Worm (Caenorhabditis elegans): Measurements from ENCODE around the gene C06G4.4.
A peak's percentile ranks its signal among the peaks of the same experiment; 100 is the strongest.

C06G4.4 gene

ce11 chrIII:8016438-8016837 lies 38.8 kb upstream of the C06G4.4 start, which contains the start of gene F44B9.5:
TSS of gene F44B9.5 (minus strand) at chrIII:8016538.
- TF ChIP-seq ces-1 (GFP tag; optimal IDR thresholded peaks at IDR 0.05) (no peak), nhr-237 (tag; optimal IDR thresholded peaks at IDR 0.05) (no peak), blmp-1 (tag; optimal IDR thresholded peaks at IDR 0.05) (no peak), snpc-4 (tag; optimal IDR thresholded peaks at IDR 0.05) (no peak), nhr-2 (tag; optimal IDR thresholded peaks at IDR 0.05) (no peak), cnd-1 (tag; optimal IDR thresholded peaks at IDR 0.05) (no peak), flh-1 (GFP tag; optimal IDR thresholded peaks at IDR 0.05) (no peak), sptf-1 (tag; optimal IDR thresholded peaks at IDR 0.05) (no peak), ztf-11 (tag; optimal IDR thresholded peaks at IDR 0.05) (no peak), bed-3 (GFP tag; optimal IDR thresholded peaks at IDR 0.05) (no peak), ceh-43 (GFP tag; optimal IDR thresholded peaks at IDR 0.05) (no peak), ham-2 (GFP tag; optimal IDR thresholded peaks at IDR 0.05) (no peak), nhr-28 (tag; optimal IDR thresholded peaks at IDR 0.05) (no peak), drap-1 (GFP tag; optimal IDR thresholded peaks at IDR 0.05) (no peak), pha-4 (tag; optimal IDR thresholded peaks at IDR 0.05) (no peak), ceh-39 (tag; optimal IDR thresholded peaks at IDR 0.05) (no peak), mab-5 (tag; optimal IDR thresholded peaks at IDR 0.05) (no peak), lin-13 (tag; optimal IDR thresholded peaks at IDR 0.05) (no peak)

- TF ChIP-seq elt-1 (tag; optimal IDR thresholded peaks at IDR 0.05; ENCODE audit: borderline replicate concordance, insufficient read depth) (no peak), nhr-12 (tag; optimal IDR thresholded peaks at IDR 0.05) (no peak), blmp-1 (tag; optimal IDR thresholded peaks at IDR 0.05) (no peak), ceh-83 (GFP tag; optimal IDR thresholded peaks at IDR 0.05) (no peak), ceh-43 (GFP tag; optimal IDR thresholded peaks at IDR 0.05) (no peak), nhr-237 (tag; optimal IDR thresholded peaks at IDR 0.05) (no peak), pha-4 (tag; optimal IDR thresholded peaks at IDR 0.05) (no peak), ces-1 (GFP tag; optimal IDR thresholded peaks at IDR 0.05) (no peak)
Measured at ce11 chrIII:8013582-8013981, 36.0 kb upstream of the C06G4.4 start.

ce11 chrIII:8010260-8010822 lies 32.7 kb upstream of the C06G4.4 start, which contains the start of gene cit-1.2:
TSS of gene cit-1.2 (plus strand) at chrIII:8010772.
- TF ChIP-seq ztf-11 (tag; optimal IDR thresholded peaks at IDR 0.05), result no peak
- no peak for TF ChIP-seq ceh-43 (GFP tag; optimal IDR thresholded peaks at IDR 0.05)
- TF ChIP-seq nhr-2 (tag; optimal IDR thresholded peaks at IDR 0.05), result no peak
- TF ChIP-seq mab-5 (tag; optimal IDR thresholded peaks at IDR 0.05), result no peak
- TF ChIP-seq zip-8 (tag; optimal IDR thresholded peaks at IDR 0.05), result no peak
- TF ChIP-seq M03D4.4 (tag; optimal IDR thresholded peaks at IDR 0.05), result no peak
- no peak for TF ChIP-seq ham-2 (GFP tag; optimal IDR thresholded peaks at IDR 0.05)
- no peak for TF ChIP-seq nhr-237 (tag; optimal IDR thresholded peaks at IDR 0.05)
- no peak for TF ChIP-seq unc-62 (GFP tag; optimal IDR thresholded peaks at IDR 0.05)
- TF ChIP-seq ceh-39 (tag; optimal IDR thresholded peaks at IDR 0.05), result no peak
- no peak for TF ChIP-seq nhr-28 (tag; optimal IDR thresholded peaks at IDR 0.05)
- TF ChIP-seq ceh-83 (GFP tag; optimal IDR thresholded peaks at IDR 0.05), result no peak
- TF ChIP-seq nhr-12 (tag; optimal IDR thresholded peaks at IDR 0.05), result no peak
- TF ChIP-seq lin-13 (tag; optimal IDR thresholded peaks at IDR 0.05), result no peak
- no peak for TF ChIP-seq elt-1 (tag; optimal IDR thresholded peaks at IDR 0.05; ENCODE audit: borderline replicate concordance, insufficient read depth)
- TF ChIP-seq nhr-76 (tag; optimal IDR thresholded peaks at IDR 0.05), result no peak
- no peak for TF ChIP-seq lsy-2 (tag; optimal IDR thresholded peaks at IDR 0.05)
- no peak for TF ChIP-seq sem-2 (GFP tag; optimal IDR thresholded peaks at IDR 0.05)
- no peak for TF ChIP-seq mep-1 (tag; optimal IDR thresholded peaks at IDR 0.05)
- TF ChIP-seq unc-120 (tag; optimal IDR thresholded peaks at IDR 0.05; ENCODE audit: poor library complexity, severe bottlenecking), result no peak

ce11 chrIII:8009769-8010168 lies 32.2 kb upstream of the C06G4.4 start, which contains the start of gene cit-1.1:
TSS of gene cit-1.1 (minus strand) at chrIII:8009821.
- TF ChIP-seq mls-2 (tag; optimal IDR thresholded peaks at IDR 0.05), result no peak
- no peak for TF ChIP-seq unc-120 (tag; optimal IDR thresholded peaks at IDR 0.05; ENCODE audit: poor library complexity, severe bottlenecking)
- no peak for TF ChIP-seq nhr-76 (tag; optimal IDR thresholded peaks at IDR 0.05)
- TF ChIP-seq ztf-11 (tag; optimal IDR thresholded peaks at IDR 0.05), result no peak
- TF ChIP-seq lsy-2 (tag; optimal IDR thresholded peaks at IDR 0.05), result peak; percentile 35
- TF ChIP-seq nhr-237 (tag; optimal IDR thresholded peaks at IDR 0.05), result no peak
- TF ChIP-seq M03D4.4 (tag; optimal IDR thresholded peaks at IDR 0.05), result no peak
- TF ChIP-seq cnd-1 (tag; optimal IDR thresholded peaks at IDR 0.05), result no peak
- peak; percentile 25 for TF ChIP-seq mep-1 (tag; optimal IDR thresholded peaks at IDR 0.05)
- TF ChIP-seq ceh-39 (tag; optimal IDR thresholded peaks at IDR 0.05), result no peak
- no peak for TF ChIP-seq unc-62 (GFP tag; optimal IDR thresholded peaks at IDR 0.05)
- no peak for TF ChIP-seq ceh-83 (GFP tag; optimal IDR thresholded peaks at IDR 0.05)

- TF ChIP-seq lin-13 (tag; optimal IDR thresholded peaks at IDR 0.05) (no peak), ztf-11 (tag; optimal IDR thresholded peaks at IDR 0.05) (no peak), ceh-43 (GFP tag; optimal IDR thresholded peaks at IDR 0.05) (no peak), lsy-2 (tag; optimal IDR thresholded peaks at IDR 0.05) (no peak)
Measured at ce11 chrIII:8004091-8004490, 26.5 kb upstream of the C06G4.4 start, which contains the start of gene C06G4.6. TSS of gene C06G4.6 (plus strand) at chrIII:8004391.
